Fruit fly (Drosophila melanogaster) S2 (cell line): Measurements from ENCODE around the gene Mekk1.

Source experiments
- CG8478 ChIP-seq: fragments of >200 bp; optimal IDR thresholded peaks from 2 replicates; lab custom pipeline; 2018
- CTCF ChIP-seq, 2 experiments: fragments of >200 bp; optimal IDR thresholded peaks; 2 replicates each; lab custom pipeline; 2018

Mekk1 gene

DNA sequence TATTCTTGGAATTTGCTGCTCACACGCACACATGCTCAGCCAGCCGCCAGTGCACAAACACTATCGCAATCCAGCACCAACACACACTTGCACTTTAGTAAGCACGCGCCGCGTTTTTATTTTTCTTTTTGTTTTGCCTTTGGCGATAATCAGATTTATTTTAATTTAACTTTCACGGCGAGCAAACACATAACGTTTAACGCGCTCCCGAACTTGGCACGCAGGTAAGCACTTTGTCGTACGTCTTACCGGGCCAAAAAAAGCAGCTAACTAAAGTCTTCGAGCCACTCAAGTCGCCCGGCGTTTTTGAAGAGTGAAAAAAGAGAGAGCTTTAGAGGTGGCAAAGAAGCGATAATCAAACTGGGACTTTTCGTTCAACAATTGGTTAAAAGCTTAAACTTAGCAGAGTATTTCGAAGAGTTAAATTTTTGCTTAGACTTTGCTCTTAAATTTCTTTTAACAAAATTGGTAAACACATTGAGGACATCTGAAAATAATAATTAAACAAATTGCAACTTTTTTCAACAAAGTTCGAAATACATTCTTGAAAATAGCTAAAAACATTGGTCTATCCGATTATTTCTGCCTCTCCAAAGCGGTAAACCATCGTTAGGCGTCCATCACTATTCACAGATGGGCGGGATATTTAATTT is at the start of gene Mekk1:
Gene Mekk1 (minus strand): TSS at position 325 of the 653 bp plus-strand sequence.
- TF ChIP-seq CTCF (optimal IDR thresholded peaks at IDR 0.05; lab: Kevin White, UChicago) (no peak), CG8478 (lab: Kevin White, UChicago) (no peak)

DNA sequence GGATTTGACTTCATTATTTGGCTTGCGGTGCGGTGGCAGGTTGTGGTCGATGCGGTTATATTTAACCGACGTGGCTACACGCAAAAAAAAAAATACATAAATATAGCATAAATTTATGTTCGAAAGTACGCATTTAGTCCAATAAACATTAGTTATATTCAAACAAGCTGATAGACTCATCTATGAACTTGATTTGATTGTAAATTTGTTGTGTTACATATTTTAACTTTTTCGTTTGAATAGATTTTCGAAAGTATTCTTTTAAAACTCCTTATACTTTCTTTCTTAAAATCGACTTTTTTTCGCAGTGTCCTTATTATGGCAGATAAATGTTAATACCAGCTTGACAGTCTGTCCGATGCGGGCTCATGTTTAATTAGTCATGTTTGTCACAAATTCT is 47.2 kb upstream of the Mekk1 start:
- TF ChIP-seq CG8478 (lab: Kevin White, UChicago) (no peak), CTCF (optimal IDR thresholded peaks at IDR 0.05; lab: Kevin White, UChicago) (no peak)

DNA sequence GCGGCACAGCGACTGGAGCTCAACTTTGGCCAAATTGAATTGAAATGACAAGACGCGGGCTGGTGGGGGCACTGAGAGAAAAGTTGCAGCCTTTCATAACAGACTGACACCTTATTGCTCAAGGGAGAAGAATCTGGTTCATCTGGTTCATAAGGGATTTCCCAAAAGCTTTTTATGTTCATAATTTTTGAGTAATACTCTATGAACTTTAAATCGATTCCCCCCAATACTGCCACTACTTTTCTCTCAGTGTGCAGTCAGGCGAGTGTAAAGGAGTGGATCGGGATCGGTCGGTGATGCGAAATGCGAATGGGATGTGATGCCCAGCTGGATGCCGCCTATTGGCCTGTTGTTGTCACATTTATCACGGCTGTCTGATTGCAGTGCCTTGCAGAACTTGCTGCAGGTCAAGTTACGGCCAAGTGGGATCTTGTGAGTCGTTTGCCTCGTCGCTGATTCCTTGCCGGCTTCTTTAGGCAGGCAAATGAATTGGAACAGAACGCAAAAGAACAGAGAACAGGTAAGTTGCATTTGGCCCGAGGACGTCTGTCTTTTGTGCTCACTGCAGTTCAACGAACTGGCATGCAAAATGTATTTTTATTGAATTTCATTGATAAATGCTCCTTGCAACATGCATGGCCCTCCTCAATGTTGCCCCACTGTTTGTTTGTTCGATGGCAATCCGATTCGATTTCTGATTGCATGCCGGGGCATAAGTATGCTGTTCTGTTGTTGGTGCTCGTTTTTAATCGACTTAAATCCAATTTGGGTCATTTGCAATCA is 45.2 kb upstream of the Mekk1 start:
- TF ChIP-seq CG8478 (lab: Kevin White, UChicago) (no peak), CTCF (optimal IDR thresholded peaks at IDR 0.05; lab: Kevin White, UChicago) (no peak)

DNA sequence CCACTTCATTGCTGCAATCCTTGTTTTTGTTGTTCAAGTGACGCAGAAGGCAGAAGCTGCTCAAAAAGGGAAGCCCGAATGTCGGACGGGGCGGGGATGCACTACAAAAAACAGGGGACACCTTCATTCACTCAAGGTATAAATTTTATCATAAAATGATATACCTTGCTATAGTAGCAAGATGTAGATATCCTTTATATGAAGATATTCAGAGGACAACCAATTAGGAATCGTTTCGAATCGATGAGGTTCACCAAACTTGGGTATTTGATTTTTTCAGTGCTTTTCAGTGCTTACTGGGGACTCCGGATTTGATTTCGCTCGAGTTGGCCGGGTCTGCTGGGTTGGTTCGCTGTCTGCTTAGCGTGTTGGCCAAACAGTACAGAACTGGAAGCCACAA is 43.8 kb upstream of the Mekk1 start:
- TF ChIP-seq CTCF (optimal IDR thresholded peaks at IDR 0.05; lab: Kevin White, UChicago) (no peak), CG8478 (lab: Kevin White, UChicago) (no peak)

DNA sequence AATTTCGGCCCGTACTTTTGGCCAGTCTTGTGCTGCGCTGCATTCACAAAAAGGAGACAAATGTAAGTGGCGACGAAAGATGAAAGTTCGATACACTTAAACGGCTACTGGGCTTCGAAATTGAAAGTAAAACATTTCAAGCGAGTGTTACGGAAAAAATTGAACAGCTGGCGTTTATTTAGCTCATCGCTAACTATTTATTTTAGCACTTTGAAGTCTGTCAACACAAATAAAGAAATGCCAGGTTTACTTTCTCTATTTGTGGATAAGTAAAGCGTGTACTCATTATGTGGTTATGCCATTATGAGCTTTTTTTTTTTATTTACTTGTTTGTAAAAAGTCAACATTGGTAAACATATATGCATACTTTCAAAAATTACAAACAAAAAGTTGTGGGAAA is 42.3 kb upstream of the Mekk1 start:
- TF ChIP-seq CG8478 (lab: Kevin White, UChicago) = no peak
- no peak for TF ChIP-seq CTCF (optimal IDR thresholded peaks at IDR 0.05; lab: Kevin White, UChicago)

DNA sequence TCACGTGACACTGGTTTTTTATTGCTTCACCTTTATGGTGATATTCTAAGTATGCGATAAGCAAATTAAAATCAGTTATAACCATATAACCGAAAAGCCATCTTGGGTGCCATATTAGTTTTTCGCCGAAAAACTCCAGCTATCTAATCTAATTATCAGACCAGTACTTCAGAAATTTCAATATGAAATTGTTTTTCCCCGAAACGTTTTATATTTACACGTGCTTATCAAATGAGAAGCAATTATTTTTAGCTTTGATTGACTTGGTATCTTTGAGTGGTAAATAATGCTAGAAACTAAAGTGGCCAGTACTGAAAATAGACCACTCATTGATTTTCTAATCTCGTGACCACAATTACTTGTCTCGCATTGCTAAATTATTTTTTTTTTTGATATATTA is 39.8 kb upstream of the Mekk1 start:
- TF ChIP-seq CG8478 (lab: Kevin White, UChicago) (no peak), CTCF (optimal IDR thresholded peaks at IDR 0.05; lab: Kevin White, UChicago) (no peak)

DNA sequence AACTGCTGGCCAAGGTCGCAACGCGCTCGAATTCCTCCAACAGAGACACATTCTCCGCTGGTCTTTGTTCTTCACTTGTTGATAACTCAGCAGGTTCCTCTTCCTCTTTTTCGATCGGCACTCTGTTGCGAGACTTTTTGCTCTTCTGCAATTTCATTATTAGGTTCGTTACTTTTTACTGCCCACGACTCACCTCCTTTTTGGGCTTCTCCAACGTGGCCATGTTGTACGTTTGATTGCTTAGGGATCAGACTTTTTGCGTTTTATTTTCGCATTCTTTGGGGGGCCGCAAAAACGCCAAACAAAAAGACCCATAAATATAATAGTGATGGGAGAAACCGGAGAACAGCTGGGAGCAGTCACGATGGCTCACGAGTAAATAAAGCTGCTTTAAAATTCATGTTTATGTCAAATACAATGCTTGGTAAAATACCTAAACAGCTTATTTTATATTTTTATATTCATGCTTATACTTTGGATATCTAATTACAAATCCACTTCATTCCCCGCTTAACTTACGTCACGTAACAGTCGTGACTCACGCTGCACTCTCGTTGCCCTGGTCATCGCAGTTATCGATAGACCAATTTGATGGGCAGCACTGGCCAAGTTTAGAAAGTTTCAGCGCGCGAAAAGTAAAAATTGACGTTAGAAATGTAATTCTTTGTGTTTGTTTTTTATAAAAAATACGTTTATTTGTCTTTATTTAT is 15.3 kb upstream of the Mekk1 start, which contains the start of gene Epg5:
Gene Epg5 (minus strand): TSS at position 326 of the 710 bp plus-strand sequence.
- no peak for TF ChIP-seq CTCF (optimal IDR thresholded peaks at IDR 0.05; lab: Kevin White, UChicago)
- no peak for TF ChIP-seq CG8478 (lab: Kevin White, UChicago)

DNA sequence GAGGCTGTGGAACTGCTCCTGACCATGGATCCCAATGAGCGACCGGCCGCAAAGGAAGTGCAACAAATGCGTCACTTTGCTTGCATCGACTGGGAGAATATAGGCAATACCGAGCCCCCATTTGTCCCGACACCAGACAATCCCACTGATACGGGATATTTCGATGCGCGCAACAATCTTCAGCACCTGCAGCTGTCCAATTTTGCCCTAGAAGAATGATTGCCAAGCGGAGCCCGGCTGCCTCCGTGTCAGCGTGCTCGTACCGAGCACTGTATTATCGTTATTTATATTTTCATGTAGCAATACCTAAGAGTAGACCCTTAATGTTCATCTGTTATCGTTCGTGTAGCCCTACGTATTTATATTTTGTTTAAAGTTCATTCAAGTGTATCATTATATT is 6.4 kb upstream of the Mekk1 start:
- no peak for TF ChIP-seq CTCF (optimal IDR thresholded peaks at IDR 0.05; lab: Kevin White, UChicago)
- no peak for TF ChIP-seq CG8478 (lab: Kevin White, UChicago)

DNA sequence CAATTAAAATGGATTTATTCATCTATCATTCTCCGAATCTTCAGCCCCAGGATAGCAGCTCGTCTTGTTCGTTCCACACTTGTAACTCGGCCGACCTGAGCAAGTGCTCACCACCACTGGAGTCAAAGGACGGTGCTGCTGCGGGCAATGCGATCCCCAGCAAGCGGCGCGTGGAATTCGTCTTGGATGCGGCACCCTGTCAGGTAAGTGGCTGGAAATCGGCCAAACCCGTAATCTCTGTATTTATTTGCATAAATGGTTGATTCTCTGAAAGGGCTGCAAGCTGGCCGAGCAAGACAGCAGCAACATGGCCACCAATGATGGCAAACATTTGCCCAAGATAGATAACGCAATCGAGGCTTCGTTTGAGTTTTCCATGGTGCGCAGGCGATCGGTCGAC is 4.7 kb upstream of the Mekk1 start:
- TF ChIP-seq CG8478 (lab: Kevin White, UChicago) (no peak), CTCF (optimal IDR thresholded peaks at IDR 0.05; lab: Kevin White, UChicago) (no peak)

DNA sequence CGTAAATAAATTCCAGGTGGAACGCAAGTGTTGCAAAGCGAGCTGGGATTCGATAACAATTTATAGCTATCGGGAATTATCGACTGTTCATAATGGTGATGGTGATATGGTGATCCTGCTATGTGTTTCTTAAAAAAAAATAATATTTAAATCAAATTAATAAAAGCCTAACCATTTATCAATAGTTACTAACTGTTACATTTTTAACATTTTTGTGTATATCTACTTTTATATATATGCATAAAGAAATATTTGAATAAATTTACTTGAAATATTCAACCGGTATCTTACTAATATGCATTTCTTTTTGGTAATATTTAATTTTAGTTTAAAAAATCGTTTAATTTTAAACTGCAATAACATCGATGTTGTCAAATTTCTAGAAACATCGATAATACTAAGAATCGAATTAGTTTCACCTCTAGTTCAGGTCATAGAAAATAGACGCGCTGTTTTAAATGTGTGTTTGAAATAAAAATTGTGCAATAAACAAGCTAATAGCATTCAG is 2.6 kb upstream of the Mekk1 start, which contains the start of the genes PGS1 and gwl:
Gene PGS1 (minus strand): TSS at position 81 of the 508 bp plus-strand sequence.
Gene gwl (plus strand): TSS at position 410 of the 508 bp plus-strand sequence.
- no peak for TF ChIP-seq CG8478 (lab: Kevin White, UChicago)
- TF ChIP-seq CTCF (optimal IDR thresholded peaks at IDR 0.05; lab: Kevin White, UChicago) = no peak

DNA sequence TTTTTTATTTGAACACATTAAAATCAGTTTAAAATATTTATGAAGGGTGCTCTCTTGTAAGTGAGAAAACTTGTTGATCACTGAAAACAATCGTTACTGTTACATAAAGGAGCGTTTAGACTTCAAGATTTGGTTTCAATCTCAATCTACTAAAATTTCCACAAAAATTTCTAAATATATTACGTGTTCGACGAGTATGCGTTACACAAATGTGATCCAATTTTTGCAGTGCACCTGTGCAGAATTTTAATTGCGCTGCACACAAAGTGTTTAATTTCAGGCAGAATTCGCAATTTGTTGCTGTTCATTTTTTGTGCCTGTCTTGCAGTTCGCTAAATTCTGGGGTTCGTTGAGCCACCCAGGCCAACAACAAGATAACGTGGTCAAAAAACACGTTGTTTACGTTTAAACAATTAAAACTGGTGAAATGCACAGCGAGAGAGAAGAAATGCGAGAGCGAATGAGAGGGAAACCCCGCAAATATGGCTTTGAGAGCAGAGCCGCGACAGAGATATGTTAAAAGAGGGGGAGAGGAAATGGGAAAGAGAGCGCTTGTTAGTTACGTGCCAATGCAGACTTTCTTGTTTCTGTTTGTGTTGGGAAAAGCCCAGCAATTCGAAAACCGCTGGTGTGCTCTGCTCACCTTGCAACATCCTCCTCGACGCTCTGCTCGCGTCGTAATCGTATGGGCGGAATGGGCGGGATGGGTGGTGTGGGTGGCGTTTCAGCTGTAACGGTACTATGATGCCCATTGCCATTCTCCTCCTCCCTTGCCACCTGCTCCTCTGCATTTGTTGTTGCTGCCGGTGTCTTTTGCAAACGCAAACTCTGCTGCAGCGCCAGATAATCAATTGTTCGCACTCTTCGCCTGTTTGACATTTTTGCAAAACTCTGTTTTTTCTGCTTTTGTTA is 780 bp downstream of the Mekk1 start:
- TF ChIP-seq CG8478 (lab: Kevin White, UChicago) = no peak
- no peak for TF ChIP-seq CTCF (optimal IDR thresholded peaks at IDR 0.05; lab: Kevin White, UChicago)

DNA sequence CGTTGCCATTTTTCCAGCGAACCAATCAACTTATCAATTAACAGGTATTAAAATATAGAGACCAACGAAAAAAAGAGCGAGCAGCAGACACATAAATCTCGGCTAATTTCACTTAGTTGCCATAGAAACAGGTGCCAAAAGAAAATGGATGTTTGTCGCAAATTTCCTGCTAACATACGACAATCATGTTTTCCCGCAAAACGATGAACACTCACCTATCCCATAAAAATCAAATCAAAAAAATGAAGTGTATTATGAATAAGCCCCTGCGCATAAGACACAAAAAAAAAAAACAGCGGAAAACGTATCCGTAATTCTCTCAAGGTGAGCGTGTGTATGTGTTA is 1.6 kb downstream of the Mekk1 start:
- TF ChIP-seq CTCF (optimal IDR thresholded peaks at IDR 0.05; lab: Kevin White, UChicago) (no peak), CG8478 (lab: Kevin White, UChicago) (no peak)

DNA sequence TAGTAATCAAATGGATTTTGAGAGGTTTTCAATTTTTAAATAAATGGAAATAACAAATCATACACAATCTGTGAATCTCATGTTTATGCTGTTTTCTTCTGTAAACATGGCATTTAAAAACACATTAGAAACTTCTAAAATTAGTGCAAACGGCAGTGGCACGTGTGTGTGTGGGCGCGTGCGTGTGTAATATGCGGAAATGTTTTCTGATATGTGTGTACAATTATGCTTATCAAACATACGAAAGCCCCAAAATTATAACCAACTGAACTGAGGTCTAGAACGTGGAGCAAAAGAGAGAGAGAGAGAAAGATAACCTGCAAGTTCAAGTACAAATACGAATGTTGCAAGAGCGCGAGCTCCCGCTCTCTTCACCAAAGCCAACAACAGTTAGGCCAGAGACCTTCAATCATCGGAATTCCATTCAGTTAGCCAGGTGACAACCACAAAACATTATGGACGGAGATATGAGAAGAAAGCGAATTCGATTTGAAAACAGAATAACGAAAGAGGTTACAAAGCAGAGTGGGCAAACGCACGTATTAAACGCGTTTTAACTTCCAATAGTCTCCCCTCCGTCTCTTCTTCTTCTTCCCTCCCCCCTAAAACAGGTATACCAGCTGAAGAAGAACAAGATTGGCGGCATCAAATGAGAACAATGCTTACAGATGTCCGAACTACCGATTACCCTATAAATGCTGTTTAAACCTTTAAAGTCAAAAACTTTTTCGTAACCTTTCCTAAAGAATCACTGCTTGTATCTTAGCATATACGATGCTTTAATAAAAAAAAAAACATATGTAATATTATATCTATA is 2.2 kb downstream of the Mekk1 start:
- TF ChIP-seq CG8478 (lab: Kevin White, UChicago) = no peak
- no peak for TF ChIP-seq CTCF (optimal IDR thresholded peaks at IDR 0.05; lab: Kevin White, UChicago)
